Worm (Caenorhabditis elegans): ENCODE data around the gene apy-1.

DNA sequence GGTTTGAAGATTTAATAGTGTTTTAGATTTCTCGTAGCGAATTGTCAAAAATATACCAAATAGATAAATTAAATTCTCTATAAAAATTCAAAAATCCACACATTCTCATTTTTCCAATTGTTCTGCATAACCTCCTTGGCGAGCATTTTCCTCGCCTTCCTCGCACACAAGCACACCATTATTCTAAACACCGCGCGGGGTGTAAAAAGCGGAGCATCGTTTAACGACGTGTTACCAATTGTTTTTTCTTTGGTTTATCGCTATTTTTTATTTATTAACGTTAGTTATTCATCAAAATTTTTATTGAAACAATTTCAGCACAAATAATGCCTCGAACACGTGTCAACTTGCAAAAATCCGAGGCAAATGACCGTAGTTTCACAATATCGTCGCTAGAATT is 4.5 kb downstream of the apy-1 start, which contains the start of gene vps-52:
- TF ChIP-seq ceh-62 (tag; optimal IDR thresholded peaks at IDR 0.05) (no peak), ZK337.2 (GFP tag; IDR thresholded peaks at IDR 0.05) (no peak), lsy-2 (tag; optimal IDR thresholded peaks at IDR 0.05) (peak in 1 of 2 experiments; percentile 4), ctbp-1 (GFP tag; IDR thresholded peaks at IDR 0.05) (no peak), egl-27 (tag; optimal IDR thresholded peaks at IDR 0.05) (no peak), zag-1 (tag; optimal IDR thresholded peaks at IDR 0.05) (no peak), snpc-4 (tag; optimal IDR thresholded peaks at IDR 0.05) (no peak), zip-2 (tag; optimal IDR thresholded peaks at IDR 0.05) (no peak), daf-19 (GFP tag; conservative IDR thresholded peaks at IDR 0.05) (no peak), duxl-1 (tag; optimal IDR thresholded peaks at IDR 0.05; ENCODE audit: poor library complexity) (no peak), fkh-10 (GFP tag; optimal IDR thresholded peaks at IDR 0.05) (no peak)

All from whole organism, L4 larva.